Worm (Caenorhabditis elegans) whole organism, L4 larva: ENCODE data around the gene exos-8.

ENCODE experiments used
- F10B5.3 ChIP-seq: sonication (generic microtip); optimal IDR thresholded peaks from 2 replicates; lab custom pipeline; 2016; ENCODE audit warnings: mild to moderate bottlenecking, missing genetic modification characterization, missing compliant biosample characterization
- F26F4.8 ChIP-seq: fragments of 200-800 bp; sonication (Bioruptor generic); conservative IDR thresholded peaks from 2 replicates; pipeline ENCODE4 v1.3.6; 2022; ENCODE audit warnings: missing genetic modification characterization, missing compliant biosample characterization
- F44E2.7 ChIP-seq: fragments of 200-800 bp; sonication (Bioruptor generic); IDR thresholded peaks from 2 replicates; pipeline ENCODE4 v2.1.2; 2022; ENCODE audit warnings: missing genetic modification characterization, missing compliant biosample characterization
- F49E8.2 ChIP-seq: sonication (generic microtip); optimal IDR thresholded peaks from 2 replicates; lab custom pipeline; 2016; ENCODE audit warnings: missing compliant biosample characterization, mild to moderate bottlenecking, missing genetic modification characterization, borderline replicate concordance
- ZK546.5 ChIP-seq, 2 experiments: sonication (generic microtip); optimal IDR thresholded peaks; 2 replicates each; lab custom pipeline; 2017; ENCODE audit warnings: missing biosample characterization in 2 of 2, missing genetic modification characterization in 2 of 2
- aha-1 ChIP-seq: fragments of 150-350 bp; peaks from one replicate; lab custom pipeline; 2014; ENCODE audit warnings: missing biosample characterization, missing genetic modification characterization
- ama-1 ChIP-seq: fragments of 150-350 bp; optimal IDR thresholded peaks from 2 replicates; lab custom pipeline; 2014; ENCODE audit warnings: inconsistent platforms, mixed read lengths
- arid-1 ChIP-seq: fragments of 200-800 bp; sonication (Bioruptor generic); conservative IDR thresholded peaks from 2 replicates; pipeline ENCODE4 v1.3.6; 2022; ENCODE audit warnings: missing genetic modification reagents, missing genetic modification characterization, missing compliant biosample characterization
- ceh-20 ChIP-seq: fragments of 200-800 bp; sonication (Bioruptor generic); IDR thresholded peaks from 2 replicates; pipeline ENCODE4 v1.3.6; 2022; ENCODE audit warnings: missing genetic modification reagents, missing genetic modification characterization, missing compliant biosample characterization
- ceh-28 ChIP-seq: fragments of 150-350 bp; optimal IDR thresholded peaks from 2 replicates; lab custom pipeline; 2014; ENCODE audit warnings: missing biosample characterization, missing genetic modification reagents, missing genetic modification characterization
- ceh-62 ChIP-seq: sonication (generic microtip); optimal IDR thresholded peaks from 2 replicates; lab custom pipeline; 2017; ENCODE audit warnings: missing biosample characterization, missing genetic modification characterization
- ctbp-1 ChIP-seq: fragments of 200-800 bp; sonication (Bioruptor generic); IDR thresholded peaks from 2 replicates; pipeline ENCODE4 v1.3.6; 2022; ENCODE audit warnings: missing genetic modification reagents, missing genetic modification characterization, missing compliant biosample characterization
- daf-16 ChIP-seq, 3 experiments: sonication (generic microtip); optimal IDR thresholded peaks; 2 replicates each; lab custom pipeline; 2016 to 2017; ENCODE audit warnings: missing genetic modification characterization in 3 of 3, missing genetic modification reagents in 3 of 3, mild to moderate bottlenecking in 2 of 3, missing compliant biosample characterization in 2 of 3, missing biosample characterization in 1 of 3, moderate library complexity in 1 of 3
- daf-8 ChIP-seq: fragments of 200-800 bp; sonication (Bioruptor generic); IDR thresholded peaks from 2 replicates; pipeline ENCODE4 v1.3.6; 2022; ENCODE audit warnings: missing genetic modification characterization, missing compliant biosample characterization
- dmd-6 ChIP-seq: fragments of 200-800 bp; sonication (Bioruptor generic); IDR thresholded peaks from 2 replicates; pipeline ENCODE4 v1.3.6; 2022; ENCODE audit warnings: missing genetic modification reagents, missing genetic modification characterization, missing compliant biosample characterization
- dmd-8 ChIP-seq: fragments of 200-800 bp; sonication (Bioruptor generic); IDR thresholded peaks from 2 replicates; pipeline ENCODE4 v1.3.6; 2022; ENCODE audit warnings: missing genetic modification characterization, missing compliant biosample characterization
- dmd-9 ChIP-seq: fragments of 200-800 bp; sonication (Bioruptor generic); IDR thresholded peaks from 2 replicates; pipeline ENCODE4 v1.3.6; 2022; ENCODE audit warnings: missing genetic modification reagents, missing genetic modification characterization, missing compliant biosample characterization
- dve-1 ChIP-seq: sonication (generic microtip); optimal IDR thresholded peaks from 2 replicates; lab custom pipeline; 2017; ENCODE audit warnings: antibody characterized with exemption, mild to moderate bottlenecking, missing genetic modification characterization, missing compliant biosample characterization; ENCODE audit not compliant: insufficient read depth
- egl-43 ChIP-seq: fragments of 200-800 bp; sonication (Bioruptor generic); IDR thresholded peaks from 2 replicates; pipeline ENCODE4 v1.3.6; 2022; ENCODE audit warnings: missing genetic modification reagents, missing genetic modification characterization, missing compliant biosample characterization
- hlh-30 ChIP-seq: sonication (generic microtip); optimal IDR thresholded peaks from 2 replicates; lab custom pipeline; 2017; ENCODE audit warnings: antibody characterized with exemption, mild to moderate bottlenecking, missing genetic modification characterization, missing compliant biosample characterization; ENCODE audit not compliant: insufficient read depth
- jun-1 ChIP-seq: fragments of 150-350 bp; optimal IDR thresholded peaks from 2 replicates; lab custom pipeline; 2014; ENCODE audit warnings: missing biosample characterization, missing genetic modification reagents, missing genetic modification characterization
- madf-5 ChIP-seq, 2 experiments: fragments of 200-800 bp; sonication (Bioruptor generic); IDR thresholded peaks; 2 replicates each; pipeline ENCODE4 v1.3.6; 2022; ENCODE audit warnings: missing compliant biosample characterization in 2 of 2, missing genetic modification characterization in 2 of 2
- mes-2 ChIP-seq: sonication (generic microtip); optimal IDR thresholded peaks from 2 replicates; lab custom pipeline; 2016; ENCODE audit warnings: missing genotype, mild to moderate bottlenecking, missing genetic modification characterization, missing compliant biosample characterization; ENCODE audit not compliant: poor library complexity, severe bottlenecking
- mxl-2 ChIP-seq: fragments of 200-800 bp; sonication (Bioruptor generic); conservative IDR thresholded peaks from 2 replicates; pipeline ENCODE4 v1.3.6; 2022; ENCODE audit warnings: missing genetic modification reagents, missing genetic modification characterization, missing compliant biosample characterization
- nhr-10 ChIP-seq: fragments of 150-350 bp; optimal IDR thresholded peaks from 2 replicates; lab custom pipeline; 2014; ENCODE audit warnings: missing biosample characterization, missing genetic modification characterization
- nhr-111 ChIP-seq: fragments of 200-800 bp; sonication (Bioruptor generic); optimal IDR thresholded peaks from 2 replicates; lab custom pipeline; 2018; ENCODE audit warnings: mild to moderate bottlenecking, missing genetic modification characterization, missing compliant biosample characterization
- nhr-237 ChIP-seq: sonication (generic microtip); optimal IDR thresholded peaks from 2 replicates; lab custom pipeline; 2017; ENCODE audit warnings: missing biosample characterization, missing genetic modification characterization
- nhr-28 ChIP-seq: fragments of 150-350 bp; optimal IDR thresholded peaks from 2 replicates; lab custom pipeline; 2014; ENCODE audit warnings: missing biosample characterization, missing genetic modification characterization
- nhr-48 ChIP-seq: sonication (generic microtip); optimal IDR thresholded peaks from 2 replicates; lab custom pipeline; 2016; ENCODE audit warnings: mild to moderate bottlenecking, missing genetic modification characterization, missing compliant biosample characterization
- pha-4 ChIP-seq, 2 experiments: fragments of 150-350 bp in 1 of 2; fragments of 200-800 bp in 1 of 2; sonication (Bioruptor generic) in 1 of 2; IDR thresholded peaks in 1 of 2; optimal IDR thresholded peaks in 1 of 2; 2 replicates each; pipeline versions ENCODE4 v1.3.6 to Lab custom; 2014 to 2022; ENCODE audit warnings: missing genetic modification characterization in 2 of 2, missing genetic modification reagents in 2 of 2, missing biosample characterization in 1 of 2, missing compliant biosample characterization in 1 of 2
- php-3 ChIP-seq: fragments of 200-800 bp; sonication (Bioruptor generic); IDR thresholded peaks from 2 replicates; pipeline ENCODE4 v1.3.6; 2022; ENCODE audit warnings: missing genetic modification reagents, missing genetic modification characterization, missing compliant biosample characterization
- skn-1 ChIP-seq: fragments of 150-350 bp; optimal IDR thresholded peaks from 2 replicates; lab custom pipeline; 2014; ENCODE audit warnings: missing biosample characterization, missing genetic modification characterization
- spr-3 ChIP-seq: fragments of 200-800 bp; sonication (Bioruptor generic); optimal IDR thresholded peaks from 2 replicates; lab custom pipeline; 2018; ENCODE audit warnings: mild to moderate bottlenecking, missing genetic modification characterization, missing compliant biosample characterization
- unc-39 ChIP-seq: sonication (generic microtip); optimal IDR thresholded peaks from 2 replicates; lab custom pipeline; 2017; ENCODE audit warnings: missing biosample characterization, missing genetic modification characterization

The exos-8 gene

DNA sequence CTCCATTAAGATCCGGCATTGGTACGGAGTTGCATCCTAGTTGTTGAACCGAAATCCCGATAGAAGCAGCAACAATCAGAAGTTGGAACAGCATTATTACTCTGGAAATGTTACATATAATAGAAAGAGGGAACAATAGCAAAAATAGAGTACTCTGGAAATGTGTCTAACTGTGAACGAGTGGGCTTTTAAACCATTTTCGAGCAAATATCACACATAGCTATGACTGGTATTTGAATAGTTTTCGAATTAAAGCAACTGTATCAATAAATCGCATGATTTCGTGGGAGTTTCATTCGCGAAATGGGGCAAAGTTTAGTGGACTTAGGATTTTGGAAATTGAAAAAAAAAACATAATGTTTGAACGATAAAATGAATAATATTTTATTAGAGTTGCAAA is 7.9 kb downstream of the exos-8 start, which contains the start of gene F41G3.10:
TSS of gene F41G3.10 (minus strand) at position 101 of the 400 bp plus-strand sequence.
- TF ChIP-seq F44E2.7 (GFP tag; lab: Robert Waterston, UW) (no peak), daf-8 (no peak), aha-1 (tag; lab: Kevin White, UChicago) (no peak), ceh-62 (tag; lab: Kevin White, UChicago) (no peak), arid-1 (GFP tag; lab: Robert Waterston, UW) (no peak), F10B5.3 (tag; lab: Kevin White, UChicago) (no peak)

ce11 chrII:6750929-6751328 is 9.4 kb downstream of the exos-8 start, which contains the start of gene F41G3.20:
TSS of gene F41G3.20 (minus strand) at chrII:6751029.
- no peak for TF ChIP-seq dmd-8 (GFP tag; lab: Robert Waterston, UW)
- TF ChIP-seq ctbp-1 (GFP tag; lab: Robert Waterston, UW): no peak
- no peak for TF ChIP-seq nhr-48 (tag; lab: Kevin White, UChicago)
- no peak for TF ChIP-seq ceh-62 (tag; lab: Kevin White, UChicago)
- no peak for TF ChIP-seq dmd-9 (GFP tag; lab: Robert Waterston, UW)
- TF ChIP-seq jun-1 (tag; lab: Kevin White, UChicago): no peak
- no peak for TF ChIP-seq ama-1 (lab: Kevin White, UChicago)

DNA sequence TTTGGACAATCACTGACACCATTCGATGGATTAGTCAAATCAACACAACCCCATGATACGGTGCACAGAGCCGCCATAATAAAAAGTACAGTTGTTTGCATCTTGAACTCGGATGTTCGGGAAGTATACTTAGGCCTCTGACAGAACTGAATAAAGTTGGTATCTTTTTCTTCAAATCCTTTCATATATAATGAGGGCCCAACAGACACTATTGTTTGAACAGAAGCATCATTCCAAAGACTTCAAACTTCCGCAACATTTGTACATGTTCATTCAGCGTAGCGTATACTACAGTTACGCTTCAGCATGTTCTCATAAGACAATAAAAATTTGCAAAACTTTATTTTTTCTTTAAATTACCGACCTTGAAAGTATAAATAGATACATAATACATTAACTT is 10.5 kb downstream of the exos-8 start, which contains the start of gene F41G3.19:
TSS of gene F41G3.19 (minus strand) at position 101 of the 400 bp plus-strand sequence.
- no peak for TF ChIP-seq ceh-20 (GFP tag; lab: Robert Waterston, UW)
- TF ChIP-seq ctbp-1 (GFP tag; lab: Robert Waterston, UW): no peak
- TF ChIP-seq nhr-237 (tag; lab: Kevin White, UChicago): no peak
- no peak for TF ChIP-seq php-3 (GFP tag; lab: Robert Waterston, UW)
- no peak for TF ChIP-seq dmd-6 (GFP tag; lab: Robert Waterston, UW)
- no peak for TF ChIP-seq spr-3 (GFP tag; lab: Kevin White, UChicago)
- TF ChIP-seq daf-16 (GFP tag; optimal IDR thresholded peaks at IDR 0.05; lab: Kevin White, UChicago): no peak
- no peak for TF ChIP-seq daf-16 (tag; optimal IDR thresholded peaks at IDR 0.05; lab: Kevin White, UChicago)
- no peak for TF ChIP-seq nhr-28 (tag; lab: Kevin White, UChicago)
- TF ChIP-seq dve-1: no peak
- no peak for TF ChIP-seq ceh-28 (tag; lab: Kevin White, UChicago)
- no peak for TF ChIP-seq ceh-62 (tag; lab: Kevin White, UChicago)
- TF ChIP-seq madf-5 (GFP tag; IDR thresholded peaks at IDR 0.05; lab: Robert Waterston, UW): no peak
- TF ChIP-seq dmd-8 (GFP tag; lab: Robert Waterston, UW): no peak
- TF ChIP-seq egl-43 (GFP tag; lab: Robert Waterston, UW): no peak
- TF ChIP-seq hlh-30 (tag; lab: Kevin White, UChicago): no peak
- TF ChIP-seq unc-39 (tag; lab: Kevin White, UChicago): no peak

DNA sequence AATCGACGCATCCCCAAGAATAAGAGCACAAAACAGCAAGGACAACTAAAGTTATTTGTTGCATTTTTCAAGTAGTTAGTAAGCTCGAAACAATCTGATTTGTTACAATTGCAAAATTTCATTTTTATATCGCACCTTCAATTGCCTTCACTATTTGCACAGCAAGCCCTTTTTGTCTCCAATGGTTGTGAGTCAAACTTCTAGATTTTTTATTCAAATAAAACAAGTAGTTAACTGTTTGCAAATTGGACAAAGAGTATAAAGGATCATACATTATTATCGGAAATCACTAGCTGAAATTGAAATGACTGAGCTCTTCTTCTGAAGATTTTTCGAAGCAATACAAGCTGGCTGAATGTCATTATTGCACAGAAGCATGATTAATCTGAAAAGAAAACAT is 11.4 kb downstream of the exos-8 start, which contains the start of gene F41G3.21:
TSS of gene F41G3.21 (minus strand) at position 101 of the 400 bp plus-strand sequence.
- no peak for TF ChIP-seq unc-39 (tag; lab: Kevin White, UChicago)

DNA sequence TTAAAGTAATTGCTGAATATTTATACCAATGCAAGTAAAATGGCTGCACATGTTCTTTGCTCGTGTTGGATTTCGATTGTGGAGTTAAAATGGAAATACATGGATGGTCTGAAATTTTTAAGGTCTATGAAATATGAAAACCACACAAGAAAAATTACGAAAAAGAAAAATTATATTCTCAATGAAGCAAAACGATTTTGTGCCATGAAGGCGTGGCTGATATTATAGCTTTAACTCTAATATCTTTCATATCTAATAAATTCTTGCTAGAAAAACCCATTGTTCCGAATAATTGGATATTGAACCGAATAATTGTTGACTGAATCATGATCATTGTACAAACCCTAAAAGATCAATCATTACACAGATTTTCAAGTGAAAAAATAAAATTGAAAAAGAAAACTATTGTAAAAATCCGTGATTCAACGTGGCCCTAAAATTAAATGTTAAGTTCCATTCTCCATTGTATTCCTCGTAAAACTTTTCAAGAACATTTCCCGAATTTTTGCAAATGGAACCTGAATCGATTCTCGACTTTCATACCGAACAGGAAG is 13.3 kb downstream of the exos-8 start, which contains the start of the genes srx-95 and fis-1:
TSS of gene srx-95 (minus strand) at position 101 of the 554 bp plus-strand sequence.
TSS of gene fis-1 (plus strand) at position 504 of the 554 bp plus-strand sequence.
- TF ChIP-seq nhr-10: no peak
- TF ChIP-seq mxl-2: no peak
- TF ChIP-seq pha-4 (GFP tag; IDR thresholded peaks at IDR 0.05; lab: Robert Waterston, UW): no peak
- TF ChIP-seq pha-4 (tag; optimal IDR thresholded peaks at IDR 0.05; lab: Kevin White, UChicago): no peak
- no peak for TF ChIP-seq F49E8.2 (tag; lab: Kevin White, UChicago)
- TF ChIP-seq skn-1 (tag; lab: Kevin White, UChicago): no peak
- TF ChIP-seq F26F4.8 (GFP tag; lab: Robert Waterston, UW): no peak
- TF ChIP-seq ZK546.5 (tag; optimal IDR thresholded peaks at IDR 0.05; lab: Kevin White, UChicago): no peak
- TF ChIP-seq nhr-111 (GFP tag; lab: Kevin White, UChicago): no peak
- no peak for TF ChIP-seq mes-2 (tag; lab: Kevin White, UChicago)
- no peak for TF ChIP-seq arid-1 (GFP tag; lab: Robert Waterston, UW)
